Worm (Caenorhabditis elegans) whole organism, late embryonic: ENCODE data around the gene fkh-2.

ENCODE experiments used
- C08G9.2 ChIP-seq: sonication (generic microtip); optimal IDR thresholded peaks from 2 replicates; lab custom pipeline; 2016; ENCODE audit warnings: mild to moderate bottlenecking, missing genetic modification characterization, moderate library complexity, missing compliant biosample characterization
- F13H6.1 ChIP-seq: sonication (generic microtip); optimal IDR thresholded peaks from 2 replicates; lab custom pipeline; 2016; ENCODE audit warnings: missing genetic modification characterization, missing compliant biosample characterization
- ama-1 ChIP-seq: fragments of 150-350 bp; optimal IDR thresholded peaks from 2 replicates; lab custom pipeline; 2014
- ceh-30 ChIP-seq: fragments of 150-350 bp; optimal IDR thresholded peaks from 2 replicates; lab custom pipeline; 2014; ENCODE audit warnings: missing biosample characterization, missing genetic modification characterization
- elt-2 ChIP-seq: sonication (generic microtip); optimal IDR thresholded peaks from 2 replicates; lab custom pipeline; 2016; ENCODE audit warnings: missing genetic modification reagents, missing genetic modification characterization, missing compliant biosample characterization
- fax-1 ChIP-seq: sonication (generic microtip); optimal IDR thresholded peaks from 2 replicates; lab custom pipeline; 2016; ENCODE audit warnings: missing genotype, missing genetic modification characterization, missing compliant biosample characterization
- fkh-10 ChIP-seq: fragments of 150-350 bp; optimal IDR thresholded peaks from 2 replicates; lab custom pipeline; 2014; ENCODE audit warnings: missing biosample characterization, missing genetic modification reagents, missing genetic modification characterization
- madf-2 ChIP-seq: sonication (generic microtip); optimal IDR thresholded peaks from 2 replicates; lab custom pipeline; 2017; ENCODE audit warnings: missing genetic modification characterization, missing compliant biosample characterization
- nfya-1 ChIP-seq: sonication (generic microtip); optimal IDR thresholded peaks from 2 replicates; lab custom pipeline; 2017; ENCODE audit warnings: missing genetic modification characterization, mild to moderate bottlenecking, missing compliant biosample characterization, antibody characterized with exemption, moderate library complexity
- pat-9 ChIP-seq: fragments of 200-800 bp; sonication (Bioruptor generic); optimal IDR thresholded peaks from 2 replicates; lab custom pipeline; 2018; ENCODE audit warnings: mild to moderate bottlenecking, missing genetic modification characterization, moderate library complexity, missing compliant biosample characterization
- pqm-1 ChIP-seq: sonication (generic microtip); optimal IDR thresholded peaks from 2 replicates; lab custom pipeline; 2016; ENCODE audit warnings: missing genetic modification characterization, missing compliant biosample characterization
- rnt-1 ChIP-seq: sonication (generic microtip); optimal IDR thresholded peaks from 2 replicates; lab custom pipeline; 2016; ENCODE audit warnings: missing genetic modification characterization, missing compliant biosample characterization
- tbx-2 ChIP-seq: sonication (generic microtip); optimal IDR thresholded peaks from 2 replicates; lab custom pipeline; 2016; ENCODE audit warnings: missing genetic modification characterization, missing compliant biosample characterization

- TF ChIP-seq pqm-1 (tag; lab: Kevin White, UChicago) (no peak), tbx-2 (tag; lab: Kevin White, UChicago) (no peak), ceh-30 (tag; lab: Kevin White, UChicago) (no peak), rnt-1 (tag; lab: Kevin White, UChicago) (no peak), madf-2 (no peak), elt-2 (tag; lab: Kevin White, UChicago) (peak; percentile 18), nfya-1 (peak; percentile 2), C08G9.2 (tag; lab: Kevin White, UChicago) (no peak), F13H6.1 (tag; lab: Kevin White, UChicago) (no peak), fkh-10 (no peak), fax-1 (tag; lab: Kevin White, UChicago) (no peak), pat-9 (tag; lab: Kevin White, UChicago) (no peak), ama-1 (lab: Kevin White, UChicago) (no peak)
These were observed 30.3 kb upstream of the fkh-2 start, which contains the start of gene F47B7.2 for ce11 chrX:3772405-3772804.
